Fruit fly (Drosophila melanogaster): ENCODE results near the gene Eogt.
A peak's percentile ranks its signal among the peaks of the same experiment; 100 is the strongest.

Gene Eogt

dm6 chr2L:2419913-2420312 is 39.0 kb downstream of the Eogt start, which contains the start of gene CG34447:
Gene CG34447, minus strand, starts transcription at chr2L:2420013.
- TF ChIP-seq CG8319 (GFP tag; optimal IDR thresholded peaks at IDR 0.05) (no peak), dsx (GFP tag; optimal IDR thresholded peaks at IDR 0.05; ENCODE audit: poor library complexity, severe bottlenecking) (no peak), Lpt (GFP tag; optimal IDR thresholded peaks at IDR 0.05) (no peak), CG10631 (GFP tag; optimal IDR thresholded peaks at IDR 0.05) (no peak)

dm6 chr2L:2420490-2420889 is 39.6 kb downstream of the Eogt start, which contains the start of gene CG9886:
Gene CG9886, plus strand, starts transcription at chr2L:2420830.
- TF ChIP-seq cyc (GFP tag; optimal IDR thresholded peaks at IDR 0.05) = peak; percentile 42
- TF ChIP-seq CG11762 (GFP tag; optimal IDR thresholded peaks at IDR 0.05; ENCODE audit: insufficient read depth) = no peak
- TF ChIP-seq CG6854 (GFP tag; optimal IDR thresholded peaks at IDR 0.05) = no peak
- peak; percentile 45 for TF ChIP-seq achi (GFP tag; optimal IDR thresholded peaks at IDR 0.05)
- TF ChIP-seq CG4318 (GFP tag; optimal IDR thresholded peaks at IDR 0.05) = no peak
- no peak for TF ChIP-seq dsx (GFP tag; optimal IDR thresholded peaks at IDR 0.05; ENCODE audit: poor library complexity, severe bottlenecking)
- peak; percentile 3 for TF ChIP-seq Lpt (GFP tag; optimal IDR thresholded peaks at IDR 0.05)
- TF ChIP-seq CG11294 (GFP tag; IDR thresholded peaks at IDR 0.05) = no peak
- TF ChIP-seq pdm3 (GFP tag; optimal IDR thresholded peaks at IDR 0.05) = peak; percentile 60
- TF ChIP-seq net (GFP tag; optimal IDR thresholded peaks at IDR 0.05) = peak; percentile 22
- peak; percentile 49 for TF ChIP-seq CG34406 (GFP tag; optimal IDR thresholded peaks at IDR 0.05)
- TF ChIP-seq Eip75B (GFP tag; optimal IDR thresholded peaks at IDR 0.05) = peak; percentile 23
- 0 out of 3 replicates have a peak, but pooled peaks have one; percentile 11 for TF ChIP-seq CG6163 (GFP tag; IDR thresholded peaks at IDR 0.05)
- TF ChIP-seq fd85E (GFP tag; optimal IDR thresholded peaks at IDR 0.05) = no peak
- peak; percentile 43 for TF ChIP-seq CG10631 (GFP tag; optimal IDR thresholded peaks at IDR 0.05)
- no peak for TF ChIP-seq CG16779 (tag; optimal IDR thresholded peaks at IDR 0.05)
- peak; percentile 33 for TF ChIP-seq CG8632 (GFP tag; optimal IDR thresholded peaks at IDR 0.05)
- TF ChIP-seq svp (GFP tag) = peak; percentile 80
- peak; percentile 67 for TF ChIP-seq esn (GFP tag; optimal IDR thresholded peaks at IDR 0.05)
- TF ChIP-seq eg (GFP tag; IDR thresholded peaks at IDR 0.05) = peak; percentile 63
- peak; percentile 36 for TF ChIP-seq Sox102F (GFP tag; optimal IDR thresholded peaks at IDR 0.05)
- TF ChIP-seq Ets96B (tag; optimal IDR thresholded peaks at IDR 0.05) = peak; percentile 58
- peak; percentile 47; the same call in 2 of the 3 replicates for TF ChIP-seq CG8119 (GFP tag; IDR thresholded peaks at IDR 0.05)
- TF ChIP-seq Gug (GFP tag; IDR thresholded peaks at IDR 0.05) = no peak
- TF ChIP-seq Blimp-1 (GFP tag; optimal IDR thresholded peaks at IDR 0.05) = no peak
- peak; percentile 52 for TF ChIP-seq lz (GFP tag; optimal IDR thresholded peaks at IDR 0.05)
- TF ChIP-seq CG3919 (GFP tag; optimal IDR thresholded peaks at IDR 0.05) = peak; percentile 41
- peak; percentile 33 for TF ChIP-seq topi (GFP tag; optimal IDR thresholded peaks at IDR 0.05)
- no peak for TF ChIP-seq CG1621 (tag; optimal IDR thresholded peaks at IDR 0.05)
- TF ChIP-seq Hr39 (GFP tag; optimal IDR thresholded peaks at IDR 0.05) = peak; percentile 34
- TF ChIP-seq CG9139 (GFP tag; optimal IDR thresholded peaks at IDR 0.05) = no peak
- TF ChIP-seq acj6 (GFP tag; optimal IDR thresholded peaks at IDR 0.05) = peak; percentile 55
- peak; percentile 44 for TF ChIP-seq Hr4 (GFP tag; optimal IDR thresholded peaks at IDR 0.05)
- no peak for TF ChIP-seq ss (GFP tag; optimal IDR thresholded peaks at IDR 0.05)
- no peak for TF ChIP-seq dac (GFP tag; optimal IDR thresholded peaks at IDR 0.05)
- no peak for TF ChIP-seq CG6808 (GFP tag; optimal IDR thresholded peaks at IDR 0.05)
- peak; percentile 51 for TF ChIP-seq CG31627 (GFP tag; optimal IDR thresholded peaks at IDR 0.05)
- TF ChIP-seq spab (GFP tag; optimal IDR thresholded peaks at IDR 0.05) = no peak
- TF ChIP-seq CG15336 (GFP tag; IDR thresholded peaks at IDR 0.05) = peak; percentile 60
- peak; percentile 66 for TF ChIP-seq OdsH (GFP tag; optimal IDR thresholded peaks at IDR 0.05)
- TF ChIP-seq CG6792 (GFP tag; optimal IDR thresholded peaks at IDR 0.05) = peak; percentile 39
- no peak for TF ChIP-seq fkh (GFP tag; optimal IDR thresholded peaks at IDR 0.05)
- no peak for TF ChIP-seq Sox15 (GFP tag; optimal IDR thresholded peaks at IDR 0.05)
- TF ChIP-seq CG3032 (tag; optimal IDR thresholded peaks at IDR 0.05) = peak; percentile 73
- TF ChIP-seq fd59A (GFP tag; optimal IDR thresholded peaks at IDR 0.05) = no peak
- TF ChIP-seq Eip78C (GFP tag) = peak; percentile 87
- TF ChIP-seq Ets21C (GFP tag; optimal IDR thresholded peaks at IDR 0.05) = peak; percentile 7
- TF ChIP-seq CG10669 (GFP tag; optimal IDR thresholded peaks at IDR 0.05) = peak; percentile 43
- TF ChIP-seq CG6276 (GFP tag; optimal IDR thresholded peaks at IDR 0.05) = no peak
